Fruit fly (Drosophila melanogaster) ovary, adult (tissue): ENCODE measurements around the gene kipf.
A peak's percentile ranks its signal among the peaks of the same experiment; 100 is the strongest.

Experiments used
- CG17801 ChIP-seq: fragments of 200-800 bp; optimal IDR thresholded peaks from 2 replicates; lab custom pipeline; 2019; ENCODE audit warnings: missing biosample characterization, mild to moderate bottlenecking, missing genetic modification characterization, moderate library complexity; ENCODE audit not compliant: partially characterized antibody

kipf gene

DNA sequence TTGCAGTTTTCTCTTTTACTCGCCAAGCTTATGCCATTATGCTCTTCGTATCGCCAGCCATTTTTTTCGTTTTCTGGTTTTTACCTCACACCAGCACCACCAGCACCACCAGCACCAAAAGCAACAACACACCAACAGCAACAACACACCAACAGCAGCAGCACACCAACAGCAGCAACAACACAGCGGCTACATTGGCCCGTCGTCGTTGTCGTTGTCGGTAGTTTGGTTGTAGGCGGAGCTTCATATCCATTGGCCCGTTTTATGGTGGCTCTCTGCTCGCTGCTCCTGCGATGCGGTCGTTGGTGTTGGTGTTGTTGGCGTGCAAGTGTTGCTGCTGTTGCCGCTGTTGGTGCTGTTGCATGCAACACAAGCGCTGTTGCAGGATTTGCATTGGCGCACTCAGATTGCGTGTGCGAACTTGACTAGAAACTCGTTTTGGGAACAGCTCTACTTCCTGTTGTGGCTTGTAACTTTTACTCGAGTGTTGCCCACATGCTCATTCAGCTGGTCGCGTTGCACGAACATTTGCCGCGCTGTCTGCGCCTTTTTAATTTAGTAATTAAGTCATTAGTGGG, 23.2 kb downstream of the kipf start:
- peak; percentile 7 for TF ChIP-seq CG17801 (GFP tag; lab: Kevin White, UChicago)

DNA sequence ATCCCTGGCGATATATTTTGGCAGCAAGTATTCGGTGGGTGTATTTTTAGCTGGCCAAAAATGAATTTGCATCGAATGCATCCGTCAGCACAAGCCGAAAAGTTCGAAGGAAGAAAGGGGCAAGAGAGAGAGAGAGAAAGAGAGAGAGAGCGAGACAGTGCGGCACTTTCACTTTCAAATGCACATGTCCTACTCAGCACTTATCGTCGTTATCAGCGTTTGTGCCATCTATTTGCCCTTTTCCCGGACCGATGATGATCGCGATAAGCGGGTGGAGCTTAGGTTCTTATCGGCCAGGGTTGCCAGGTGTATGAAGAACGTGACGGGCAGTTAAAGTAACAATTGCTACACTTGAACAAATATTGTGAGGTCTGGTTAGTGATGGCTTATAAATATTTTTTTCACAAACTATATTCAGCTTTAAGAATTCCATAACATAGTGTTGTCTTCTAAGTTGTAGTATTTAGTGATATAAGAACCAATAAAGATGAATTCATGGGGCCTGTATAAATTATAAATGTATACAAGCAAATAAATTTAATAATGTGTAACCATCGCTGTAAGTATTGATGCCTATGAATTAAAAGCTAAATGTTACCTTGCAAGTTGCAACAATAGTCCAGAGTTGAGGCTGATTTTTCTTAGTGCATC, 31.2 kb downstream of the kipf start:
- no peak for TF ChIP-seq CG17801 (GFP tag; lab: Kevin White, UChicago)

- TF ChIP-seq CG17801 (GFP tag; lab: Kevin White, UChicago), result peak; percentile 47
These were observed 33.7 kb downstream of the kipf start for dm6 chr3R:7947349-7947748.

DNA sequence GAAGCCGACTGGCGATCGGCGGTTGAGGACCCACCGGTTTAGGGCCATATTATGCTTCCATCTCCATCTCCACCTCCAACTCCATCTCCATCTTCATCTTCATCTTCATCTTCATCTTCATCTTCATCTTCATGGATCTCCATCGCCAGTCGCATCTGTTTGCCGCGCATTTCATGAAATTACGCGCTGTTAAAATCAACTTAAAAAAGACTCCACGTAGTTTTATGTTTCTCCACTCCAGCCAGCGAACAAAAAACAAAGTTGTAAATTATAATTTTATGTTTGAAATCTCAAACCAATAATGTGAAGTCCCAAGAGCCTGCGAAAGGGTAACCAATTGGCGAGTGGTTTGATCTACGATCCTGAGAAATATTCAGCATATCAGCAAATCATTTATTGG, 36.5 kb downstream of the kipf start:
- TF ChIP-seq CG17801 (GFP tag; lab: Kevin White, UChicago), result no peak

dm6 chr3R:7953041-7953788, 39.6 kb downstream of the kipf start:
- TF ChIP-seq CG17801 (GFP tag; lab: Kevin White, UChicago), result no peak

DNA sequence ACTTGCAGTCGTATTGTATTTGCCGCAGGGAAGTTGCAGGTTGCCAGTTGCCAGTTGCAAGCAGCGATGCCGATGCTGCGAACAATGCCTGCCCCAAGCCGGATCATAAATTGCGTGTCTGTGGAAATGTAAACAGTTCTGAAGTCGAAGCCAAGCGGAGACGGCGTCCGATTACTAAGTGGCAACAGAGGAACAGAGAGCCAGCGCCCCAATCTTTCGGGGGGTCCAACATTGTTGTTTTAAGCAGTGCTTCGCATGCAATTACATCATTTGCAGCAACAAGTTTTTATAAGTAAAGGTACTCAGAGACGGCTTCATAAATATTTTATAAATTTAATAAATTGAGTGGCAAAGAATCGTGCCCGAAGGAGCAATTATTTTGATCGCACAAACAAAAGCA, 40.8 kb downstream of the kipf start:
- TF ChIP-seq CG17801 (GFP tag; lab: Kevin White, UChicago), result no peak

DNA sequence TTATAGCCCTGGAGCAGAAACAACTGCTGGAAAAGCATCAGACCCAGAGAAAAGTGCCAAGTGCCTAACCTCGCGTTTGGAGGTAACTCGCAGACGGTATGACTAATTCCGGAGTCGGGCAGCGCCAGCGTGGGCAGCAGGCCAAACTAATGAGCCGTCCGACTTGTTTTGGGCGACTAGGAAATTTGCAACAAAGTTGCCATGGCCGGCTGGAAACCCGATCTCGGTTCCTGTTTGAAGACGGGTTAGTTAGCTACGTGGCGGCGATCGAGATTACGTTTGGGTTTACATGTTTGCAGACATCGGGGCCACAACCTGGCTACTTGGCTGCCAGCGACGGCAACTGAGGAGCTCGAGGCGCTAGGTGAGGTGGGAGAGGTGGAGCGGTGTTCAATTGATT, 43.4 kb downstream of the kipf start:
- no peak for TF ChIP-seq CG17801 (GFP tag; lab: Kevin White, UChicago)

DNA sequence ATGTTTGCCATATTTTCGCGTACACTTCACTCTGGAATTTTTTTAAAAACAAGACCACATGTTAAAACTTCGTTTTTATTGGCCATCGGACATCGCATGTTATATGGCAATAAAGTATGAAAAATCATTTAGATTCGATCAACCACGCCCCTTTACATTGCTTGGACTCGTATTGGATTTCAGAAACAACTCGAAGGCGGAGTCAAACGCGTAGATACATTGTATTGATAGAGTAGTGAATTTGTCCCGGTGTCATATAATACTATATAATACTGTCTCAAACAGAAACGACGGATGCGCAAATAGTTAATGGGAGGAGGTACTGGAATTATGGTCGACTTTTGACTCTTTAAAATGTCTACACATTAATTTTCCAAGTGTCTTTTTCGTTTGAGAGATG, 47.7 kb downstream of the kipf start:
- TF ChIP-seq CG17801 (GFP tag; lab: Kevin White, UChicago), result no peak

dm6 chr3R:7962778-7963494, 49.3 kb downstream of the kipf start:
- no peak for TF ChIP-seq CG17801 (GFP tag; lab: Kevin White, UChicago)

dm6 chr3R:7963495-7964132, 50.0 kb downstream of the kipf start:
- no peak for TF ChIP-seq CG17801 (GFP tag; lab: Kevin White, UChicago)

dm6 chr3R:7964751-7965319, 51.2 kb downstream of the kipf start:
- TF ChIP-seq CG17801 (GFP tag; lab: Kevin White, UChicago), result no peak
